Worm (Caenorhabditis elegans) whole organism, mixed stage, embryonic: ENCODE results near the gene ugt-50.

Experiments used
- M03D4.4 ChIP-seq: sonication (generic microtip); optimal IDR thresholded peaks from 2 replicates; lab custom pipeline; 2017; ENCODE audit warnings: mild to moderate bottlenecking, missing genetic modification characterization, missing compliant biosample characterization
- bed-3 ChIP-seq: fragments of 200-800 bp; sonication (Bioruptor generic); optimal IDR thresholded peaks from 3 replicates; lab custom pipeline; 2018; ENCODE audit warnings: mild to moderate bottlenecking, missing genetic modification characterization, moderate library complexity, missing compliant biosample characterization
- blmp-1 ChIP-seq: fragments of 150-350 bp; optimal IDR thresholded peaks from 2 replicates; lab custom pipeline; 2014; ENCODE audit warnings: missing biosample characterization, missing genetic modification characterization
- ceh-39 ChIP-seq: fragments of 150-350 bp; optimal IDR thresholded peaks from 2 replicates; lab custom pipeline; 2014; ENCODE audit warnings: missing biosample characterization, missing genetic modification characterization
- ceh-43 ChIP-seq: fragments of 200-800 bp; sonication (Bioruptor generic); optimal IDR thresholded peaks from 2 replicates; lab custom pipeline; 2018; ENCODE audit warnings: mild to moderate bottlenecking, missing genetic modification characterization, moderate library complexity, missing compliant biosample characterization
- ceh-83 ChIP-seq: fragments of 200-800 bp; sonication (Bioruptor generic); optimal IDR thresholded peaks from 2 replicates; lab custom pipeline; 2018; ENCODE audit warnings: mild to moderate bottlenecking, missing genetic modification characterization, missing compliant biosample characterization
- ces-1 ChIP-seq: fragments of 150-350 bp; optimal IDR thresholded peaks from 2 replicates; lab custom pipeline; 2014; ENCODE audit warnings: missing biosample characterization, missing genetic modification reagents, missing genetic modification characterization
- cnd-1 ChIP-seq: fragments of 200-800 bp; sonication (Bioruptor generic); optimal IDR thresholded peaks from 2 replicates; lab custom pipeline; 2018; ENCODE audit warnings: mild to moderate bottlenecking, missing genetic modification characterization, missing compliant biosample characterization
- drap-1 ChIP-seq: fragments of 200-800 bp; sonication (Bioruptor generic); optimal IDR thresholded peaks from 3 replicates; lab custom pipeline; 2018; ENCODE audit warnings: mild to moderate bottlenecking, missing genetic modification characterization, missing compliant biosample characterization
- elt-1 ChIP-seq: sonication (generic microtip); optimal IDR thresholded peaks from 2 replicates; lab custom pipeline; 2017; ENCODE audit warnings: missing genetic modification characterization, mild to moderate bottlenecking, missing compliant biosample characterization, antibody characterized with exemption, moderate library complexity, borderline replicate concordance; ENCODE audit not compliant: insufficient read depth
- elt-3 ChIP-seq: fragments of 150-350 bp; optimal IDR thresholded peaks from 2 replicates; lab custom pipeline; 2014; ENCODE audit warnings: missing biosample characterization, missing genetic modification characterization
- flh-1 ChIP-seq: fragments of 200-800 bp; sonication (Bioruptor generic); optimal IDR thresholded peaks from 2 replicates; lab custom pipeline; 2018; ENCODE audit warnings: mild to moderate bottlenecking, missing genetic modification characterization, moderate library complexity, missing compliant biosample characterization
- ham-2 ChIP-seq: fragments of 200-800 bp; sonication (Bioruptor generic); optimal IDR thresholded peaks from 2 replicates; lab custom pipeline; 2018; ENCODE audit warnings: mild to moderate bottlenecking, missing genetic modification characterization, missing compliant biosample characterization
- hlh-1 ChIP-seq: fragments of 150-350 bp; optimal IDR thresholded peaks from 2 replicates; lab custom pipeline; 2014; ENCODE audit warnings: missing biosample characterization, missing genetic modification reagents, missing genetic modification characterization
- lin-13 ChIP-seq: fragments of 150-350 bp; optimal IDR thresholded peaks from 2 replicates; lab custom pipeline; 2014; ENCODE audit warnings: missing biosample characterization, missing genetic modification characterization
- lin-32 ChIP-seq: fragments of 200-800 bp; sonication (Bioruptor generic); optimal IDR thresholded peaks from 2 replicates; lab custom pipeline; 2018; ENCODE audit warnings: mild to moderate bottlenecking, missing genetic modification characterization, missing compliant biosample characterization
- lsy-2 ChIP-seq: fragments of 150-350 bp; optimal IDR thresholded peaks from 2 replicates; lab custom pipeline; 2014; ENCODE audit warnings: missing biosample characterization, missing genetic modification characterization
- mab-5 ChIP-seq: fragments of 150-350 bp; optimal IDR thresholded peaks from 2 replicates; lab custom pipeline; 2014; ENCODE audit warnings: missing biosample characterization, missing genetic modification characterization
- mep-1 ChIP-seq: fragments of 150-350 bp; optimal IDR thresholded peaks from 2 replicates; lab custom pipeline; 2017; ENCODE audit warnings: missing biosample characterization, missing genetic modification reagents, missing genetic modification characterization, inconsistent platforms
- mls-2 ChIP-seq: sonication (generic microtip); optimal IDR thresholded peaks from 2 replicates; lab custom pipeline; 2016; ENCODE audit warnings: mild to moderate bottlenecking, missing genetic modification characterization, moderate library complexity, missing compliant biosample characterization
- nhr-12 ChIP-seq: fragments of 150-350 bp; optimal IDR thresholded peaks from 2 replicates; lab custom pipeline; 2014; ENCODE audit warnings: missing biosample characterization, missing genetic modification characterization
- nhr-2 ChIP-seq: fragments of 150-350 bp; optimal IDR thresholded peaks from 2 replicates; lab custom pipeline; 2014; ENCODE audit warnings: missing biosample characterization, missing genetic modification characterization
- nhr-237 ChIP-seq: fragments of 150-350 bp; optimal IDR thresholded peaks from 2 replicates; lab custom pipeline; 2014; ENCODE audit warnings: missing biosample characterization, missing genetic modification characterization
- nhr-28 ChIP-seq: fragments of 150-350 bp; optimal IDR thresholded peaks from 2 replicates; lab custom pipeline; 2014; ENCODE audit warnings: missing biosample characterization, missing genetic modification characterization
- nhr-76 ChIP-seq: sonication (generic microtip); optimal IDR thresholded peaks from 2 replicates; lab custom pipeline; 2017; ENCODE audit warnings: missing biosample characterization, missing genetic modification characterization
- pha-4 ChIP-seq: fragments of 150-350 bp; optimal IDR thresholded peaks from 2 replicates; lab custom pipeline; 2018; ENCODE audit warnings: missing biosample characterization, missing genetic modification reagents, missing genetic modification characterization
- sem-2 ChIP-seq: fragments of 200-800 bp; sonication (Bioruptor generic); optimal IDR thresholded peaks from 2 replicates; lab custom pipeline; 2018; ENCODE audit warnings: mild to moderate bottlenecking, missing genetic modification characterization, missing compliant biosample characterization
- snpc-4 ChIP-seq: fragments of 150-350 bp; optimal IDR thresholded peaks from 2 replicates; lab custom pipeline; 2014; ENCODE audit warnings: missing biosample characterization, missing genetic modification characterization
- sptf-1 ChIP-seq: sonication (generic microtip); optimal IDR thresholded peaks from 2 replicates; lab custom pipeline; 2017; ENCODE audit warnings: mild to moderate bottlenecking, missing genetic modification characterization, moderate library complexity, missing compliant biosample characterization
- tbx-8 ChIP-seq: fragments of 200-800 bp; sonication (Bioruptor generic); optimal IDR thresholded peaks from 2 replicates; lab custom pipeline; 2018; ENCODE audit warnings: mild to moderate bottlenecking, missing genetic modification characterization, moderate library complexity, missing compliant biosample characterization
- unc-120 ChIP-seq: sonication (generic microtip); optimal IDR thresholded peaks from 2 replicates; lab custom pipeline; 2017; ENCODE audit warnings: missing genetic modification characterization, missing compliant biosample characterization; ENCODE audit not compliant: poor library complexity, severe bottlenecking
- unc-39 ChIP-seq: fragments of 150-350 bp; optimal IDR thresholded peaks from 2 replicates; lab custom pipeline; 2014; ENCODE audit warnings: missing biosample characterization, missing genetic modification characterization
- unc-62 ChIP-seq: fragments of 150-350 bp; optimal IDR thresholded peaks from 2 replicates; lab custom pipeline; 2014; ENCODE audit warnings: missing biosample characterization, missing genetic modification reagents, missing genetic modification characterization
- zip-8 ChIP-seq: fragments of 150-350 bp; optimal IDR thresholded peaks from 2 replicates; lab custom pipeline; 2014; ENCODE audit warnings: missing biosample characterization, missing genetic modification characterization
- ztf-11 ChIP-seq: fragments of 150-350 bp; optimal IDR thresholded peaks from 2 replicates; lab custom pipeline; 2014; ENCODE audit warnings: missing biosample characterization, missing genetic modification characterization

The ugt-50 gene

ce11 chrX:12693150-12693589 lies 1.8 kb downstream of the ugt-50 start:
- TF ChIP-seq ztf-11 (tag; lab: Kevin White, UChicago) (no peak), unc-62 (GFP tag; lab: Kevin White, UChicago) (no peak), ceh-43 (GFP tag; lab: Kevin White, UChicago) (peak; percentile 54), sem-2 (no peak), unc-39 (tag; lab: Kevin White, UChicago) (no peak), mls-2 (peak; percentile 59), tbx-8 (GFP tag; lab: Kevin White, UChicago) (no peak), unc-120 (tag; lab: Kevin White, UChicago) (peak; percentile 11), zip-8 (tag; lab: Kevin White, UChicago) (no peak), ceh-83 (GFP tag; lab: Kevin White, UChicago) (peak; percentile 81), lin-13 (tag; lab: Kevin White, UChicago) (no peak), M03D4.4 (peak; percentile 55), mab-5 (tag; lab: Kevin White, UChicago) (no peak), hlh-1 (no peak), nhr-237 (tag; lab: Kevin White, UChicago) (no peak), nhr-2 (tag; lab: Kevin White, UChicago) (no peak), nhr-28 (no peak), drap-1 (GFP tag; lab: Kevin White, UChicago) (peak; percentile 48), blmp-1 (tag; lab: Kevin White, UChicago) (no peak), pha-4 (tag; lab: Kevin White, UChicago) (no peak), sptf-1 (peak; percentile 69), mep-1 (tag; lab: Kevin White, UChicago) (no peak), lsy-2 (peak; percentile 46), lin-32 (peak; percentile 50), ces-1 (GFP tag; lab: Kevin White, UChicago) (peak; percentile 67), snpc-4 (no peak), flh-1 (GFP tag; lab: Kevin White, UChicago) (no peak), ham-2 (GFP tag; lab: Kevin White, UChicago) (no peak), elt-1 (tag; lab: Kevin White, UChicago) (no peak), bed-3 (GFP tag; lab: Kevin White, UChicago) (peak; percentile 44), nhr-76 (tag; lab: Kevin White, UChicago) (no peak), cnd-1 (tag; lab: Kevin White, UChicago) (peak; percentile 53), ceh-39 (no peak), elt-3 (tag; lab: Kevin White, UChicago) (no peak), nhr-12 (tag; lab: Kevin White, UChicago) (no peak)

- TF ChIP-seq drap-1 (GFP tag; lab: Kevin White, UChicago) (no peak), blmp-1 (tag; lab: Kevin White, UChicago) (no peak), sptf-1 (no peak), nhr-76 (tag; lab: Kevin White, UChicago) (no peak), ceh-39 (no peak), cnd-1 (tag; lab: Kevin White, UChicago) (no peak), lsy-2 (no peak), nhr-28 (no peak), ham-2 (GFP tag; lab: Kevin White, UChicago) (no peak), elt-1 (tag; lab: Kevin White, UChicago) (no peak), nhr-237 (tag; lab: Kevin White, UChicago) (no peak), bed-3 (GFP tag; lab: Kevin White, UChicago) (no peak), flh-1 (GFP tag; lab: Kevin White, UChicago) (no peak), zip-8 (tag; lab: Kevin White, UChicago) (no peak), lin-32 (no peak), pha-4 (tag; lab: Kevin White, UChicago) (no peak), unc-62 (GFP tag; lab: Kevin White, UChicago) (no peak)
Observed at ce11 chrX:12700456-12700855, 9.1 kb downstream of the ugt-50 start, which contains the start of gene nhr-26. nhr-26 (minus strand) TSS chrX:12700465.

- TF ChIP-seq tbx-8 (GFP tag; lab: Kevin White, UChicago) (no peak), zip-8 (tag; lab: Kevin White, UChicago) (no peak), elt-1 (tag; lab: Kevin White, UChicago) (no peak), mab-5 (tag; lab: Kevin White, UChicago) (no peak), snpc-4 (no peak), lin-13 (tag; lab: Kevin White, UChicago) (no peak), lin-32 (no peak), sem-2 (no peak), nhr-12 (tag; lab: Kevin White, UChicago) (no peak), unc-39 (tag; lab: Kevin White, UChicago) (no peak), ztf-11 (tag; lab: Kevin White, UChicago) (no peak), nhr-2 (tag; lab: Kevin White, UChicago) (no peak), nhr-237 (tag; lab: Kevin White, UChicago) (no peak), ceh-83 (GFP tag; lab: Kevin White, UChicago) (no peak), drap-1 (GFP tag; lab: Kevin White, UChicago) (no peak), elt-3 (tag; lab: Kevin White, UChicago) (no peak)
Observed at ce11 chrX:12701963-12702362, 10.6 kb downstream of the ugt-50 start, which contains the start of gene nhr-214. nhr-214 (minus strand) TSS chrX:12702063.
